Worm (Caenorhabditis elegans) whole organism, L4 larva: ENCODE results near the gene rpc-2.
A peak's percentile ranks its signal among the peaks of the same experiment; 100 is the strongest.

Experiments
- D1046.2 ChIP-seq: fragments of 200-800 bp; sonication (Bioruptor generic); IDR thresholded peaks from 2 replicates; pipeline ENCODE4 v1.3.6; 2022; ENCODE audit warnings: missing genetic modification characterization, missing compliant biosample characterization
- T26A8.4 ChIP-seq: fragments of 200-800 bp; sonication (Bioruptor generic); IDR thresholded peaks from 2 replicates; pipeline ENCODE4 v1.3.6; 2022; ENCODE audit warnings: missing genetic modification characterization, missing compliant biosample characterization
- Y5F2A.4 ChIP-seq: fragments of 200-800 bp; sonication (Bioruptor generic); optimal IDR thresholded peaks from 2 replicates; lab custom pipeline; 2018; ENCODE audit warnings: mild to moderate bottlenecking, missing genetic modification characterization, missing compliant biosample characterization
- ZK546.5 ChIP-seq, 2 experiments: sonication (generic microtip); optimal IDR thresholded peaks; 2 replicates each; lab custom pipeline; 2017; ENCODE audit warnings: missing biosample characterization in 2 of 2, missing genetic modification characterization in 2 of 2
- aha-1 ChIP-seq: fragments of 150-350 bp; peaks from one replicate; lab custom pipeline; 2014; ENCODE audit warnings: missing biosample characterization, missing genetic modification characterization
- arid-1 ChIP-seq: fragments of 200-800 bp; sonication (Bioruptor generic); conservative IDR thresholded peaks from 2 replicates; pipeline ENCODE4 v1.3.6; 2022; ENCODE audit warnings: missing genetic modification reagents, missing genetic modification characterization, missing compliant biosample characterization
- attf-4 ChIP-seq: sonication (generic microtip); optimal IDR thresholded peaks from 3 replicates; lab custom pipeline; 2017; ENCODE audit warnings: missing biosample characterization, missing genetic modification characterization
- ceh-20 ChIP-seq: fragments of 200-800 bp; sonication (Bioruptor generic); IDR thresholded peaks from 2 replicates; pipeline ENCODE4 v1.3.6; 2022; ENCODE audit warnings: missing genetic modification reagents, missing genetic modification characterization, missing compliant biosample characterization
- ceh-28 ChIP-seq: fragments of 150-350 bp; optimal IDR thresholded peaks from 2 replicates; lab custom pipeline; 2014; ENCODE audit warnings: missing biosample characterization, missing genetic modification reagents, missing genetic modification characterization
- ceh-62 ChIP-seq: sonication (generic microtip); optimal IDR thresholded peaks from 2 replicates; lab custom pipeline; 2017; ENCODE audit warnings: missing biosample characterization, missing genetic modification characterization
- ceh-82 ChIP-seq: sonication (generic microtip); optimal IDR thresholded peaks from 2 replicates; lab custom pipeline; 2017; ENCODE audit warnings: missing biosample characterization, missing genetic modification characterization
- ces-1 ChIP-seq: fragments of 150-350 bp; sonication (generic microtip); optimal IDR thresholded peaks from 4 replicates; lab custom pipeline; 2014; ENCODE audit warnings: missing biosample characterization, missing genetic modification reagents, missing genetic modification characterization
- daf-12 ChIP-seq: fragments of 150-350 bp; optimal IDR thresholded peaks from 2 replicates; lab custom pipeline; 2014; ENCODE audit warnings: missing biosample characterization, missing genetic modification reagents, missing genetic modification characterization
- daf-19 ChIP-seq: fragments of 200-800 bp; sonication (Bioruptor generic); conservative IDR thresholded peaks from 2 replicates; pipeline ENCODE4 v1.3.6; 2022; ENCODE audit warnings: missing genetic modification characterization, missing compliant biosample characterization
- daf-8 ChIP-seq: fragments of 200-800 bp; sonication (Bioruptor generic); IDR thresholded peaks from 2 replicates; pipeline ENCODE4 v1.3.6; 2022; ENCODE audit warnings: missing genetic modification characterization, missing compliant biosample characterization
- dmd-6 ChIP-seq: fragments of 200-800 bp; sonication (Bioruptor generic); IDR thresholded peaks from 2 replicates; pipeline ENCODE4 v1.3.6; 2022; ENCODE audit warnings: missing genetic modification reagents, missing genetic modification characterization, missing compliant biosample characterization
- dmd-9 ChIP-seq: fragments of 200-800 bp; sonication (Bioruptor generic); IDR thresholded peaks from 2 replicates; pipeline ENCODE4 v1.3.6; 2022; ENCODE audit warnings: missing genetic modification reagents, missing genetic modification characterization, missing compliant biosample characterization
- dpl-1 ChIP-seq: fragments of 150-350 bp; optimal IDR thresholded peaks from 2 replicates; lab custom pipeline; 2014; ENCODE audit warnings: missing biosample characterization, missing genetic modification reagents, missing genetic modification characterization
- duxl-1 ChIP-seq: sonication (generic microtip); optimal IDR thresholded peaks from 2 replicates; lab custom pipeline; 2016; ENCODE audit warnings: mild to moderate bottlenecking, missing genetic modification characterization, moderate library complexity, missing compliant biosample characterization; ENCODE audit not compliant: poor library complexity
- gei-8 ChIP-seq: fragments of 200-800 bp; sonication (Bioruptor generic); optimal IDR thresholded peaks from 2 replicates; lab custom pipeline; 2018; ENCODE audit warnings: mild to moderate bottlenecking, missing genetic modification characterization, missing compliant biosample characterization
- lin-13 ChIP-seq: fragments of 150-350 bp; optimal IDR thresholded peaks from 2 replicates; lab custom pipeline; 2014; ENCODE audit warnings: missing biosample characterization, missing genetic modification reagents, missing genetic modification characterization
- lin-15B ChIP-seq: fragments of 150-350 bp; sonication (generic microtip); optimal IDR thresholded peaks from 3 replicates; lab custom pipeline; 2014; ENCODE audit warnings: missing biosample characterization, missing genetic modification characterization
- lin-39 ChIP-seq: fragments of 150-350 bp; optimal IDR thresholded peaks from 2 replicates; lab custom pipeline; 2014; ENCODE audit warnings: missing biosample characterization, missing genetic modification reagents, missing genetic modification characterization
- lir-3 ChIP-seq: sonication (generic microtip); optimal IDR thresholded peaks from 2 replicates; lab custom pipeline; 2016; ENCODE audit warnings: mild to moderate bottlenecking, missing genetic modification characterization, missing compliant biosample characterization
- lsy-2 ChIP-seq, 2 experiments: fragments of 150-350 bp in 1 of 2; sonication (generic microtip) in 1 of 2; optimal IDR thresholded peaks; 2 replicates each; lab custom pipeline; 2014 to 2017; ENCODE audit warnings: missing biosample characterization in 2 of 2, missing genetic modification characterization in 2 of 2
- mdt-29 ChIP-seq: fragments of 200-800 bp; sonication (Bioruptor generic); IDR thresholded peaks from 2 replicates; pipeline ENCODE4 v1.3.6; 2022; ENCODE audit warnings: missing genetic modification reagents, missing genetic modification characterization, missing compliant biosample characterization
- mep-1 ChIP-seq: fragments of 150-350 bp; sonication (generic microtip); optimal IDR thresholded peaks from 3 replicates; lab custom pipeline; 2014; ENCODE audit warnings: missing biosample characterization, missing genetic modification characterization
- mxl-2 ChIP-seq: fragments of 200-800 bp; sonication (Bioruptor generic); conservative IDR thresholded peaks from 2 replicates; pipeline ENCODE4 v1.3.6; 2022; ENCODE audit warnings: missing genetic modification reagents, missing genetic modification characterization, missing compliant biosample characterization
- nhr-10 ChIP-seq: fragments of 150-350 bp; optimal IDR thresholded peaks from 2 replicates; lab custom pipeline; 2014; ENCODE audit warnings: missing biosample characterization, missing genetic modification characterization
- nhr-102 ChIP-seq: sonication (generic microtip); optimal IDR thresholded peaks from 2 replicates; lab custom pipeline; 2016; ENCODE audit warnings: mild to moderate bottlenecking, missing genetic modification characterization, moderate library complexity, missing compliant biosample characterization
- nhr-11 ChIP-seq: fragments of 150-350 bp; optimal IDR thresholded peaks from 2 replicates; lab custom pipeline; 2014; ENCODE audit warnings: missing biosample characterization, missing genetic modification characterization
- nhr-237 ChIP-seq: sonication (generic microtip); optimal IDR thresholded peaks from 2 replicates; lab custom pipeline; 2017; ENCODE audit warnings: missing biosample characterization, missing genetic modification characterization
- nhr-28 ChIP-seq: fragments of 150-350 bp; optimal IDR thresholded peaks from 2 replicates; lab custom pipeline; 2014; ENCODE audit warnings: missing biosample characterization, missing genetic modification characterization
- nhr-41 ChIP-seq: fragments of 200-800 bp; sonication (Bioruptor generic); IDR thresholded peaks from 2 replicates; pipeline ENCODE4 v1.3.6; 2022; ENCODE audit warnings: missing genetic modification reagents, missing genetic modification characterization, missing compliant biosample characterization
- nhr-48 ChIP-seq: sonication (generic microtip); optimal IDR thresholded peaks from 2 replicates; lab custom pipeline; 2016; ENCODE audit warnings: mild to moderate bottlenecking, missing genetic modification characterization, missing compliant biosample characterization
- nhr-6 ChIP-seq: fragments of 150-350 bp; optimal IDR thresholded peaks from 2 replicates; lab custom pipeline; 2014; ENCODE audit warnings: missing biosample characterization, missing genetic modification characterization
- nhr-76 ChIP-seq: fragments of 150-350 bp; optimal IDR thresholded peaks from 2 replicates; lab custom pipeline; 2014; ENCODE audit warnings: missing biosample characterization, missing genetic modification characterization
- nhr-77 ChIP-seq: fragments of 150-350 bp; optimal IDR thresholded peaks from 2 replicates; lab custom pipeline; 2014; ENCODE audit warnings: missing biosample characterization, missing genetic modification characterization
- pha-4 ChIP-seq, 2 experiments: fragments of 150-350 bp in 1 of 2; fragments of 200-800 bp in 1 of 2; sonication (Bioruptor generic) in 1 of 2; IDR thresholded peaks in 1 of 2; optimal IDR thresholded peaks in 1 of 2; 2 replicates each; pipeline versions ENCODE4 v1.3.6 to Lab custom; 2014 to 2022; ENCODE audit warnings: missing genetic modification characterization in 2 of 2, missing genetic modification reagents in 2 of 2, missing biosample characterization in 1 of 2, missing compliant biosample characterization in 1 of 2
- pqm-1 ChIP-seq: sonication (generic microtip); optimal IDR thresholded peaks from 2 replicates; lab custom pipeline; 2017; ENCODE audit warnings: missing biosample characterization, missing genetic modification characterization
- saeg-2 ChIP-seq: fragments of 200-800 bp; sonication (Bioruptor generic); IDR thresholded peaks from 2 replicates; pipeline ENCODE4 v1.3.6; 2022; ENCODE audit warnings: missing genetic modification reagents, missing genetic modification characterization, missing compliant biosample characterization
- sdz-12 ChIP-seq: fragments of 200-800 bp; sonication (Bioruptor generic); optimal IDR thresholded peaks from 2 replicates; lab custom pipeline; 2018; ENCODE audit warnings: mild to moderate bottlenecking, missing genetic modification characterization, missing compliant biosample characterization
- skn-1 ChIP-seq: fragments of 150-350 bp; optimal IDR thresholded peaks from 2 replicates; lab custom pipeline; 2014; ENCODE audit warnings: missing biosample characterization, missing genetic modification characterization
- snpc-1.2 ChIP-seq: fragments of 200-800 bp; sonication (Bioruptor generic); IDR thresholded peaks from 2 replicates; pipeline ENCODE4 v1.3.6; 2022; ENCODE audit warnings: missing genetic modification reagents, missing genetic modification characterization, missing compliant biosample characterization
- snpc-4 ChIP-seq: fragments of 150-350 bp; optimal IDR thresholded peaks from 2 replicates; lab custom pipeline; 2014; ENCODE audit warnings: missing biosample characterization, missing genetic modification characterization
- spr-1 ChIP-seq: sonication (generic microtip); optimal IDR thresholded peaks from 2 replicates; lab custom pipeline; 2016; ENCODE audit warnings: mild to moderate bottlenecking, missing genetic modification characterization, missing compliant biosample characterization
- unc-130 ChIP-seq: sonication (generic microtip); optimal IDR thresholded peaks from 2 replicates; lab custom pipeline; 2016; ENCODE audit warnings: missing genetic modification reagents, missing genetic modification characterization, missing compliant biosample characterization
- unc-62 ChIP-seq, 3 experiments: fragments of 150-350 bp in 1 of 3; sonication (generic microtip); optimal IDR thresholded peaks in 2 of 3; peaks in 1 of 3; 1 replicate in 1 of 3; 2 replicates in 2 of 3; lab custom pipeline; 2014 to 2017; ENCODE audit warnings: missing biosample characterization in 3 of 3, missing genetic modification characterization in 3 of 3, missing genetic modification reagents in 3 of 3, missing genotype in 1 of 3
- zag-1 ChIP-seq: fragments of 150-350 bp; optimal IDR thresholded peaks from 2 replicates; lab custom pipeline; 2014; ENCODE audit warnings: missing biosample characterization, missing genetic modification characterization
- zfp-2 ChIP-seq: sonication (generic microtip); optimal IDR thresholded peaks from 2 replicates; lab custom pipeline; 2016; ENCODE audit warnings: mild to moderate bottlenecking, missing genetic modification characterization, missing compliant biosample characterization
- zip-2 ChIP-seq: fragments of 150-350 bp; optimal IDR thresholded peaks from 2 replicates; lab custom pipeline; 2014; ENCODE audit warnings: missing biosample characterization, missing genetic modification characterization
- ztf-7 ChIP-seq: fragments of 150-350 bp; optimal IDR thresholded peaks from 2 replicates; lab custom pipeline; 2014; ENCODE audit warnings: missing biosample characterization, missing genetic modification characterization

The rpc-2 gene

ce11 chrIII:5552072-5552667 lies 5.0 kb upstream of the rpc-2 start, which contains the start of gene F09F7.6 (continued):
- TF ChIP-seq sdz-12 (GFP tag; lab: Kevin White, UChicago): no peak
- TF ChIP-seq ztf-7 (tag; lab: Kevin White, UChicago): peak; percentile 13
- no peak for TF ChIP-seq attf-4 (tag; lab: Kevin White, UChicago)
- no peak for TF ChIP-seq snpc-4
- TF ChIP-seq gei-8 (GFP tag; lab: Kevin White, UChicago): no peak
- no peak for TF ChIP-seq nhr-76 (tag; lab: Kevin White, UChicago)
- no peak for TF ChIP-seq snpc-1.2 (GFP tag; lab: Robert Waterston, UW)
- no peak for TF ChIP-seq lin-13
- TF ChIP-seq T26A8.4 (GFP tag; lab: Robert Waterston, UW): no peak
- peak; percentile 33 for TF ChIP-seq nhr-48
- peak; percentile 84 for TF ChIP-seq nhr-77 (tag; lab: Kevin White, UChicago)
- no peak for TF ChIP-seq dmd-9 (GFP tag; lab: Robert Waterston, UW)
- TF ChIP-seq ces-1 (GFP tag; lab: Kevin White, UChicago): no peak
- TF ChIP-seq mxl-2 (GFP tag; lab: Robert Waterston, UW): no peak
- no peak for TF ChIP-seq arid-1
- TF ChIP-seq lir-3 (tag; lab: Kevin White, UChicago): no peak
- TF ChIP-seq nhr-10: peak; percentile 2
- no peak for TF ChIP-seq dpl-1 (GFP tag; lab: Kevin White, UChicago)
- no peak for TF ChIP-seq nhr-237 (tag; lab: Kevin White, UChicago)
- TF ChIP-seq dmd-6 (GFP tag; lab: Robert Waterston, UW): peak; percentile 81
- no peak for TF ChIP-seq mdt-29 (GFP tag; lab: Robert Waterston, UW)
- TF ChIP-seq ZK546.5 (tag; optimal IDR thresholded peaks at IDR 0.05; lab: Kevin White, UChicago): no peak
- no peak for TF ChIP-seq lin-15B (tag; lab: Kevin White, UChicago)
- peak; percentile 59; the same call in 1 of the 2 replicates for TF ChIP-seq ceh-20
- no peak for TF ChIP-seq ceh-28 (tag; lab: Kevin White, UChicago)
- no peak for TF ChIP-seq skn-1
- no peak for TF ChIP-seq nhr-41 (GFP tag; lab: Robert Waterston, UW)
- no peak for TF ChIP-seq pqm-1
- TF ChIP-seq daf-19: no peak
- TF ChIP-seq Y5F2A.4 (GFP tag; lab: Kevin White, UChicago): no peak
- TF ChIP-seq zip-2: no peak
- TF ChIP-seq aha-1: peak; percentile 89
- peak; percentile 67 for TF ChIP-seq nhr-11
- no peak for TF ChIP-seq duxl-1 (tag; lab: Kevin White, UChicago)
- TF ChIP-seq D1046.2 (GFP tag; lab: Robert Waterston, UW): no peak
- TF ChIP-seq nhr-6 (tag; lab: Kevin White, UChicago): peak; percentile 38
- TF ChIP-seq daf-12 (tag; lab: Kevin White, UChicago): no peak
- peak; percentile 82 for TF ChIP-seq nhr-28 (tag; lab: Kevin White, UChicago)
- TF ChIP-seq daf-8 (GFP tag; lab: Robert Waterston, UW): no peak
- peak; percentile 24 for TF ChIP-seq nhr-102 (tag; lab: Kevin White, UChicago)
- TF ChIP-seq ceh-82 (tag; lab: Kevin White, UChicago): no peak
- TF ChIP-seq ceh-62: no peak
- TF ChIP-seq saeg-2 (GFP tag; lab: Robert Waterston, UW): no peak
- peak in 1 of 2 experiments; percentile 96 for TF ChIP-seq unc-62 (GFP tag; optimal IDR thresholded peaks at IDR 0.05 in 1 of 2; lab: Kevin White, UChicago)
- TF ChIP-seq unc-62 (tag; optimal IDR thresholded peaks at IDR 0.05; lab: Kevin White, UChicago): no peak
- no peak for TF ChIP-seq unc-130 (GFP tag; lab: Kevin White, UChicago)
- TF ChIP-seq lsy-2 (tag; optimal IDR thresholded peaks at IDR 0.05; lab: Kevin White, UChicago): peak in 1 of 2 experiments; percentile 69
- no peak for TF ChIP-seq zag-1
- TF ChIP-seq lin-39 (tag; lab: Kevin White, UChicago): no peak
- TF ChIP-seq pha-4 (GFP tag; IDR thresholded peaks at IDR 0.05; lab: Robert Waterston, UW): no peak
- TF ChIP-seq pha-4 (tag; optimal IDR thresholded peaks at IDR 0.05; lab: Kevin White, UChicago): no peak
- TF ChIP-seq spr-1 (tag; lab: Kevin White, UChicago): no peak
- no peak for TF ChIP-seq zfp-2 (tag; lab: Kevin White, UChicago)
- peak; percentile 71 for TF ChIP-seq mep-1 (tag; lab: Kevin White, UChicago)
